Worm (Caenorhabditis elegans) whole organism, L2 larva: ENCODE measurements around the gene haly-1.

Source experiments
- ceh-82 ChIP-seq: fragments of 150-350 bp; optimal IDR thresholded peaks from 2 replicates; lab custom pipeline; 2014; ENCODE audit warnings: missing biosample characterization, missing genetic modification characterization
- nhr-12 ChIP-seq: fragments of 150-350 bp; optimal IDR thresholded peaks from 2 replicates; lab custom pipeline; 2014; ENCODE audit warnings: missing biosample characterization, missing genetic modification characterization
- skn-1 ChIP-seq: sonication (generic microtip); optimal IDR thresholded peaks from 2 replicates; lab custom pipeline; 2017; ENCODE audit warnings: missing biosample characterization, missing genetic modification characterization
- ztf-11 ChIP-seq: sonication (generic microtip); optimal IDR thresholded peaks from 2 replicates; lab custom pipeline; 2017; ENCODE audit warnings: missing biosample characterization, missing genetic modification characterization
- ztf-4 ChIP-seq: fragments of 150-350 bp; optimal IDR thresholded peaks from 2 replicates; lab custom pipeline; 2014; ENCODE audit warnings: missing biosample characterization, missing genetic modification characterization

- TF ChIP-seq skn-1 (tag; lab: Kevin White, UChicago), result no peak
- no peak for TF ChIP-seq ceh-82 (tag; lab: Kevin White, UChicago)
- no peak for TF ChIP-seq ztf-4
- no peak for TF ChIP-seq nhr-12
- TF ChIP-seq ztf-11 (tag; lab: Kevin White, UChicago), result no peak
These were observed 7.0 kb upstream of the haly-1 start for ce11 chrX:10903416-10903815.
